Fruit fly (Drosophila melanogaster): ENCODE data around the gene LManI.

- no peak for TF ChIP-seq NFAT (GFP tag; IDR thresholded peaks at IDR 0.05)
- TF ChIP-seq Xrp1 (GFP tag; IDR thresholded peaks at IDR 0.05) = peak; percentile 57; the same call in 1 of the 2 replicates
- no peak for TF ChIP-seq aop (GFP tag; IDR thresholded peaks at IDR 0.05)
- no peak for TF ChIP-seq abd-A (tag; optimal IDR thresholded peaks at IDR 0.05)
- TF ChIP-seq CG7271 (tag; optimal IDR thresholded peaks at IDR 0.05) = no peak
- TF ChIP-seq tin (GFP tag; optimal IDR thresholded peaks at IDR 0.05) = peak; percentile 61
- TF ChIP-seq knrl (GFP tag; IDR thresholded peaks at IDR 0.05; ENCODE audit: partially characterized antibody) = no peak
Observed at dm6 chr2L:10442048-10442790, 14.8 kb downstream of the LManI start, which contains the start of gene loh.

Measured in whole organism, embryonic.